Fruit fly (Drosophila melanogaster) whole organism, embryonic: ENCODE measurements around the gene waw.

Experiments
- ATbp ChIP-seq: fragments of 200-800 bp; sonication (Bioruptor generic); optimal IDR thresholded peaks from 2 replicates; lab custom pipeline; 2017; ENCODE audit warnings: missing biosample characterization, mild to moderate bottlenecking, missing genetic modification characterization, missing genetic modification reagents
- CG10209 ChIP-seq: fragments of 200-800 bp; sonication (Bioruptor generic); optimal IDR thresholded peaks from 3 replicates; lab custom pipeline; 2017; ENCODE audit warnings: missing biosample characterization, mild to moderate bottlenecking, missing genetic modification characterization, missing genetic modification reagents
- CG1024 ChIP-seq: fragments of 200-800 bp; sonication (Bioruptor generic); IDR thresholded peaks from 2 replicates; pipeline ENCODE4 v1.3.6; 2022; ENCODE audit warnings: missing biosample characterization, missing genetic modification characterization
- CG11695 ChIP-seq: fragments of 200-800 bp; sonication (Bioruptor generic); IDR thresholded peaks from 3 replicates; pipeline ENCODE4 v1.3.6; 2022; ENCODE audit warnings: missing biosample characterization, missing genetic modification characterization
- CG11723 ChIP-seq: fragments of 200-800 bp; sonication (Bioruptor generic); optimal IDR thresholded peaks from 2 replicates; lab custom pipeline; 2017; ENCODE audit warnings: missing biosample characterization, mild to moderate bottlenecking, missing genetic modification characterization
- CG12104 ChIP-seq: fragments of 200-800 bp; sonication (Bioruptor generic); optimal IDR thresholded peaks from 3 replicates; lab custom pipeline; 2016; ENCODE audit warnings: missing biosample characterization, missing genetic modification characterization
- CG12219 ChIP-seq: fragments of 200-800 bp; sonication (Bioruptor generic); optimal IDR thresholded peaks from 3 replicates; lab custom pipeline; 2018; ENCODE audit warnings: missing biosample characterization, mild to moderate bottlenecking, missing genetic modification characterization
- CG13296 ChIP-seq: fragments of 200-800 bp; sonication (Bioruptor generic); optimal IDR thresholded peaks from 3 replicates; lab custom pipeline; 2018; ENCODE audit warnings: missing biosample characterization, mild to moderate bottlenecking, missing genetic modification characterization
- CG14441 ChIP-seq: fragments of 200-800 bp; sonication (Bioruptor generic); IDR thresholded peaks from 2 replicates; pipeline ENCODE4 v1.3.6; 2022; ENCODE audit warnings: missing biosample characterization, missing genetic modification characterization
- CG15601 ChIP-seq: fragments of 200-800 bp; sonication (Bioruptor generic); optimal IDR thresholded peaks from 3 replicates; lab custom pipeline; 2019; ENCODE audit warnings: missing biosample characterization, mild to moderate bottlenecking, missing genetic modification characterization, moderate library complexity
- CG16815 ChIP-seq: fragments of 200-800 bp; sonication (Bioruptor generic); optimal IDR thresholded peaks from 3 replicates; lab custom pipeline; 2017; ENCODE audit warnings: missing biosample characterization, mild to moderate bottlenecking, missing genetic modification characterization
- CG17361 ChIP-seq: fragments of 200-800 bp; sonication (Bioruptor generic); IDR thresholded peaks from 3 replicates; pipeline ENCODE4 v1.3.6; 2022; ENCODE audit warnings: missing biosample characterization, missing genetic modification characterization
- CG17612 ChIP-seq: fragments of 200-800 bp; sonication (Bioruptor generic); IDR thresholded peaks from 2 replicates; pipeline ENCODE4 v1.3.6; 2022; ENCODE audit warnings: missing biosample characterization, missing genetic modification characterization
- CG18476 ChIP-seq: fragments of 200-800 bp; sonication (Bioruptor generic); optimal IDR thresholded peaks from 2 replicates; lab custom pipeline; 2016; ENCODE audit warnings: missing biosample characterization, mild to moderate bottlenecking, missing genetic modification characterization
- CG2712 ChIP-seq: fragments of 200-800 bp; optimal IDR thresholded peaks from 3 replicates; lab custom pipeline; 2019; ENCODE audit warnings: missing biosample characterization, mild to moderate bottlenecking, missing genetic modification characterization, moderate library complexity
- CG31388 ChIP-seq: fragments of 200-800 bp; sonication (Bioruptor generic); optimal IDR thresholded peaks from 2 replicates; lab custom pipeline; 2016; ENCODE audit warnings: missing biosample characterization, missing genetic modification characterization
- CG6254 ChIP-seq: fragments of 200-800 bp; sonication (Bioruptor generic); optimal IDR thresholded peaks from 3 replicates; lab custom pipeline; 2017; ENCODE audit warnings: mild to moderate bottlenecking, missing biosample characterization, missing genetic modification reagents, missing genetic modification characterization
- CG7963 ChIP-seq: fragments of 200-800 bp; sonication (Bioruptor generic); IDR thresholded peaks from 3 replicates; pipeline ENCODE4 v1.3.6; 2022; ENCODE audit warnings: missing biosample characterization, missing genetic modification characterization; ENCODE audit not compliant: partially characterized antibody
- CG8089 ChIP-seq: fragments of 200-800 bp; sonication (Bioruptor generic); optimal IDR thresholded peaks from 3 replicates; lab custom pipeline; 2016; ENCODE audit warnings: missing biosample characterization, missing genetic modification characterization
- CG8478 ChIP-seq: fragments of >200 bp; optimal IDR thresholded peaks from 2 replicates; lab custom pipeline; 2018
- CG8765 ChIP-seq: fragments of 200-800 bp; sonication (Bioruptor generic); IDR thresholded peaks from 2 replicates; pipeline ENCODE4 v1.3.6; 2022; ENCODE audit warnings: missing biosample characterization, missing genetic modification characterization
- Doc2 ChIP-seq: fragments of 200-800 bp; sonication (Bioruptor generic); IDR thresholded peaks from 2 replicates; pipeline ENCODE4 v1.3.6; 2022; ENCODE audit warnings: missing biosample characterization, missing genetic modification characterization
- ERR ChIP-seq: fragments of 200-800 bp; sonication (Bioruptor generic); optimal IDR thresholded peaks from 2 replicates; lab custom pipeline; 2016; ENCODE audit warnings: missing biosample characterization, missing genetic modification characterization
- H15 ChIP-seq: fragments of 200-800 bp; sonication (Bioruptor generic); IDR thresholded peaks from 3 replicates; pipeline ENCODE4 v1.3.6; 2022; ENCODE audit warnings: missing biosample characterization, missing genetic modification characterization
- NFAT ChIP-seq: fragments of 200-800 bp; sonication (Bioruptor generic); IDR thresholded peaks from 2 replicates; pipeline ENCODE4 v1.3.6; 2022; ENCODE audit warnings: missing biosample characterization, missing genetic modification characterization
- Nf-YA ChIP-seq: fragments of 200-800 bp; sonication (Bioruptor generic); IDR thresholded peaks from 2 replicates; pipeline ENCODE4 v1.3.6; 2022; ENCODE audit warnings: missing biosample characterization, missing genetic modification characterization
- Nf-YB ChIP-seq: fragments of 200-800 bp; sonication (Bioruptor generic); optimal IDR thresholded peaks from 3 replicates; lab custom pipeline; 2019; ENCODE audit warnings: missing biosample characterization, mild to moderate bottlenecking, missing genetic modification characterization, moderate library complexity
- Oli ChIP-seq: fragments of 200-800 bp; sonication (Bioruptor generic); optimal IDR thresholded peaks from 2 replicates; lab custom pipeline; 2018; ENCODE audit warnings: missing biosample characterization, mild to moderate bottlenecking, missing genetic modification characterization, moderate library complexity
- PHDP ChIP-seq: fragments of 200-800 bp; sonication (Bioruptor generic); optimal IDR thresholded peaks from 3 replicates; lab custom pipeline; 2018; ENCODE audit warnings: missing biosample characterization, mild to moderate bottlenecking, missing genetic modification characterization, moderate library complexity
- Pdp1 ChIP-seq, 2 experiments: fragments of 200-800 bp; sonication (Bioruptor generic); optimal IDR thresholded peaks; 3 replicates each; lab custom pipeline; 2016; ENCODE audit warnings: missing biosample characterization in 2 of 2, missing genetic modification characterization in 2 of 2, mild to moderate bottlenecking in 1 of 2, moderate library complexity in 1 of 2
- Sry-β ChIP-seq: fragments of 200-800 bp; sonication (Bioruptor generic); optimal IDR thresholded peaks from 2 replicates; lab custom pipeline; 2018; ENCODE audit warnings: missing biosample characterization, mild to moderate bottlenecking, missing genetic modification characterization, moderate library complexity
- Tbp ChIP-seq: fragments of >200 bp; optimal IDR thresholded peaks from 2 replicates; lab custom pipeline; 2018; ENCODE audit warnings: missing biosample characterization, missing genetic modification characterization
- YL-1 ChIP-seq: fragments of 200-800 bp; sonication (Bioruptor generic); optimal IDR thresholded peaks from 3 replicates; lab custom pipeline; 2017; ENCODE audit warnings: missing biosample characterization, mild to moderate bottlenecking, missing genetic modification characterization
- az2 ChIP-seq: fragments of 200-800 bp; sonication (Bioruptor generic); optimal IDR thresholded peaks from 3 replicates; lab custom pipeline; 2016; ENCODE audit warnings: missing biosample characterization, missing genetic modification characterization
- bowl ChIP-seq: fragments of 200-800 bp; sonication (Bioruptor generic); IDR thresholded peaks from 2 replicates; pipeline ENCODE4 v1.3.6; 2022; ENCODE audit warnings: missing biosample characterization, missing genetic modification characterization
- cas ChIP-seq: fragments of 200-800 bp; sonication (Bioruptor generic); IDR thresholded peaks from 2 replicates; pipeline ENCODE4 v1.3.6; 2022; ENCODE audit warnings: missing biosample characterization, missing genetic modification characterization
- cg ChIP-seq: fragments of 200-800 bp; sonication (Bioruptor generic); optimal IDR thresholded peaks from 3 replicates; lab custom pipeline; 2019; ENCODE audit warnings: missing biosample characterization, mild to moderate bottlenecking, missing genetic modification characterization, moderate library complexity
- chm ChIP-seq: fragments of 200-800 bp; sonication (Bioruptor generic); IDR thresholded peaks from 2 replicates; pipeline ENCODE4 v1.3.6; 2022; ENCODE audit warnings: missing biosample characterization, missing genetic modification characterization
- chn ChIP-seq: fragments of 200-800 bp; sonication (Bioruptor generic); optimal IDR thresholded peaks from 2 replicates; lab custom pipeline; 2016; ENCODE audit warnings: missing biosample characterization, missing genetic modification characterization
- cwo ChIP-seq: fragments of 200-800 bp; sonication (Bioruptor generic); optimal IDR thresholded peaks from 3 replicates; lab custom pipeline; 2017; ENCODE audit warnings: missing biosample characterization, missing genetic modification characterization, mild to moderate bottlenecking, moderate library complexity, missing genetic modification reagents
- fd3F ChIP-seq: fragments of 200-800 bp; sonication (Bioruptor generic); optimal IDR thresholded peaks from 2 replicates; lab custom pipeline; 2018; ENCODE audit warnings: missing biosample characterization, mild to moderate bottlenecking, missing genetic modification characterization, moderate library complexity
- gfzf ChIP-seq: fragments of 200-800 bp; sonication (Bioruptor generic); optimal IDR thresholded peaks from 2 replicates; lab custom pipeline; 2016; ENCODE audit warnings: missing biosample characterization, mild to moderate bottlenecking, missing genetic modification characterization, moderate library complexity
- gsb ChIP-seq: fragments of 200-800 bp; sonication (Bioruptor generic); IDR thresholded peaks from 2 replicates; pipeline ENCODE4 v1.3.6; 2022; ENCODE audit warnings: missing biosample characterization, missing genetic modification characterization
- inv ChIP-seq: fragments of 200-800 bp; sonication (Bioruptor generic); IDR thresholded peaks from 2 replicates; pipeline ENCODE4 v1.3.6; 2022; ENCODE audit warnings: missing biosample characterization, missing genetic modification characterization; ENCODE audit not compliant: partially characterized antibody
- p53 ChIP-seq: fragments of 200-800 bp; sonication (Bioruptor generic); optimal IDR thresholded peaks from 2 replicates; lab custom pipeline; 2016; ENCODE audit warnings: missing biosample characterization, missing genetic modification characterization
- pan ChIP-seq, 4 experiments: fragments of >200 bp in 3 of 4; fragments of 200-800 bp in 1 of 4; sonication (Bioruptor generic) in 1 of 4; optimal IDR thresholded peaks in 3 of 4; IDR thresholded peaks in 1 of 4; 2 replicates each; pipeline versions ENCODE4 v1.3.6 to Lab custom; 2017 to 2022; ENCODE audit warnings: missing biosample characterization in 2 of 4, missing genetic modification characterization in 2 of 4, mixed read lengths in 1 of 4
- pfk ChIP-seq: fragments of 200-800 bp; sonication (Bioruptor generic); optimal IDR thresholded peaks from 2 replicates; lab custom pipeline; 2018; ENCODE audit warnings: missing biosample characterization, mild to moderate bottlenecking, missing genetic modification characterization, moderate library complexity
- pros ChIP-seq: fragments of 200-800 bp; sonication (Bioruptor generic); optimal IDR thresholded peaks from 3 replicates; lab custom pipeline; 2019; ENCODE audit warnings: missing biosample characterization, mild to moderate bottlenecking, missing genetic modification characterization, moderate library complexity
- shn ChIP-seq: fragments of 200-800 bp; sonication (Bioruptor generic); optimal IDR thresholded peaks from 3 replicates; lab custom pipeline; 2016; ENCODE audit warnings: missing biosample characterization, missing genetic modification characterization
- unc-4 ChIP-seq: fragments of 200-800 bp; sonication (Bioruptor generic); IDR thresholded peaks from 2 replicates; pipeline ENCODE4 v1.3.6; 2022; ENCODE audit warnings: missing biosample characterization, missing genetic modification characterization; ENCODE audit not compliant: partially characterized antibody

waw gene

DNA sequence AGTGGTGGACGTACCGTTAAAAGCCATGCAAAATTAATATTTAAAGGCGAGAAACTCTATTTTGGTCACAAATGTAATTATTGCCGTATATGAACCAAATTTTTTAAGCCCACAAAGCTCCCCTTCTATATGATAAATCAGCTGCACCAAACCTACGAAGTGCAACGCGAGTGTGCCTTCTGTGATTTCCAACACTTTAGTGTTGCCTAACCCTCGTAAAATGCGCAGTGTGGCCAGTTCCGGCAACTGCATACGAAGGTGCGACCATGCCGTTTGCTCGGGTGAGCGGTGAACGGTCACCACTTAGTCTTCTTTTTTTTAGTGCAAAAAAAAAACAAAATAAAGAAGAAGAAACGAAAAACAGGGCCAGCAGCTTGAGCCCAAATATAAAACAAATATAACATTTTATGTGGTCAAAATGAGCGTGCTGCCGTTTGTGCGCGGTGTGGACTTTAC is 23.3 kb upstream of the waw start, which contains the start of the genes tty and fliI (continued):
- TF ChIP-seq ERR (GFP tag; lab: Kevin White, UChicago) = peak; percentile 81
- TF ChIP-seq inv = peak; percentile 32; the same call in 1 of the 2 replicates
- no peak for TF ChIP-seq Tbp (GFP tag; lab: Kevin White, UChicago)
- peak; percentile 72 for TF ChIP-seq bowl (GFP tag; lab: Robert Waterston, UW)
- TF ChIP-seq CG11695 = peak; percentile 88
- TF ChIP-seq cg (GFP tag; lab: Kevin White, UChicago) = no peak
- peak; percentile 70; the same call in 1 of the 2 replicates for TF ChIP-seq cas (GFP tag; lab: Robert Waterston, UW)
- TF ChIP-seq chn (GFP tag; lab: Kevin White, UChicago) = peak; percentile 92
- peak; percentile 71 for TF ChIP-seq PHDP (tag; lab: Kevin White, UChicago)
- TF ChIP-seq CG10209 (GFP tag; lab: Kevin White, UChicago) = peak; percentile 82
- no peak for TF ChIP-seq pros (GFP tag; lab: Kevin White, UChicago)
- peak; percentile 34 for TF ChIP-seq CG31388
- peak; percentile 64 for TF ChIP-seq YL-1 (GFP tag; lab: Kevin White, UChicago)
- peak; percentile 94 for TF ChIP-seq CG14441 (GFP tag; lab: Robert Waterston, UW)
- peak; percentile 48 for TF ChIP-seq p53 (GFP tag; lab: Kevin White, UChicago)
- peak; percentile 73 for TF ChIP-seq ATbp (GFP tag; lab: Kevin White, UChicago)
- peak; percentile 90 for TF ChIP-seq NFAT (GFP tag; lab: Robert Waterston, UW)
- TF ChIP-seq Doc2 = peak; percentile 67
- TF ChIP-seq CG17612 (GFP tag; lab: Robert Waterston, UW) = peak; percentile 64; the same call in 1 of the 2 replicates
- no peak for TF ChIP-seq Sry-β (GFP tag; lab: Kevin White, UChicago)
- TF ChIP-seq CG2712 (tag; lab: Kevin White, UChicago) = peak; percentile 77
- peak; percentile 60 for TF ChIP-seq cwo (GFP tag; lab: Kevin White, UChicago)
- TF ChIP-seq CG8765 (GFP tag; lab: Robert Waterston, UW) = peak; percentile 86
- peak; percentile 72 for TF ChIP-seq CG12104 (GFP tag; lab: Kevin White, UChicago)
- no peak for TF ChIP-seq unc-4 (GFP tag; lab: Robert Waterston, UW)
- TF ChIP-seq CG17361 (GFP tag; lab: Robert Waterston, UW) = peak; percentile 80
- peak; percentile 46 for TF ChIP-seq CG15601 (tag; lab: Kevin White, UChicago)
- TF ChIP-seq H15 (GFP tag; lab: Robert Waterston, UW) = peak; percentile 85
- TF ChIP-seq CG8089 (GFP tag; lab: Kevin White, UChicago) = peak; percentile 68
- TF ChIP-seq CG12219 (GFP tag; lab: Kevin White, UChicago) = peak; percentile 60
- peak; percentile 33 for TF ChIP-seq pfk (GFP tag; lab: Kevin White, UChicago)
- peak; percentile 36 for TF ChIP-seq CG6254 (GFP tag; lab: Kevin White, UChicago)
- TF ChIP-seq fd3F = peak; percentile 67
- TF ChIP-seq gsb (GFP tag; lab: Robert Waterston, UW) = peak; percentile 75
- peak; percentile 87 for TF ChIP-seq shn (GFP tag; lab: Kevin White, UChicago)
- no peak for TF ChIP-seq CG8478 (lab: Kevin White, UChicago)
- TF ChIP-seq chm (GFP tag; lab: Robert Waterston, UW) = peak; percentile 91
- peak; percentile 37 for TF ChIP-seq Nf-YB (GFP tag; lab: Kevin White, UChicago)
- TF ChIP-seq Nf-YA (GFP tag; lab: Robert Waterston, UW) = peak; percentile 77; the same call in 1 of the 2 replicates
- peak; percentile 28 for TF ChIP-seq CG11723 (GFP tag; lab: Kevin White, UChicago)
- TF ChIP-seq CG1024 (GFP tag; lab: Robert Waterston, UW) = peak; percentile 72
- TF ChIP-seq Oli (tag; lab: Kevin White, UChicago) = peak; percentile 69
- peak; percentile 88 for TF ChIP-seq gfzf (GFP tag; lab: Kevin White, UChicago)
- TF ChIP-seq CG13296 (GFP tag; lab: Kevin White, UChicago) = peak; percentile 53
- peak; percentile 68 for TF ChIP-seq CG18476 (GFP tag; lab: Kevin White, UChicago)
- TF ChIP-seq CG7963 (GFP tag; lab: Robert Waterston, UW) = no peak
- TF ChIP-seq CG16815 (GFP tag; lab: Kevin White, UChicago) = peak; percentile 82
- TF ChIP-seq Pdp1 (GFP tag; optimal IDR thresholded peaks at IDR 0.05; lab: Kevin White, UChicago) = peak; percentile 85 to 89
- no peak for TF ChIP-seq pan (optimal IDR thresholded peaks at IDR 0.05; lab: Kevin White, UChicago)
- peak in 1 of 2 experiments; percentile 90 for TF ChIP-seq pan (GFP tag; optimal IDR thresholded peaks at IDR 0.05 in 1 of 2, IDR thresholded peaks at IDR 0.05 in 1 of 2)
- peak; percentile 80 for TF ChIP-seq az2 (GFP tag; lab: Kevin White, UChicago)
